Fruit fly (Drosophila melanogaster): ENCODE measurements around the gene Sidpn.

Gene Sidpn

DNA sequence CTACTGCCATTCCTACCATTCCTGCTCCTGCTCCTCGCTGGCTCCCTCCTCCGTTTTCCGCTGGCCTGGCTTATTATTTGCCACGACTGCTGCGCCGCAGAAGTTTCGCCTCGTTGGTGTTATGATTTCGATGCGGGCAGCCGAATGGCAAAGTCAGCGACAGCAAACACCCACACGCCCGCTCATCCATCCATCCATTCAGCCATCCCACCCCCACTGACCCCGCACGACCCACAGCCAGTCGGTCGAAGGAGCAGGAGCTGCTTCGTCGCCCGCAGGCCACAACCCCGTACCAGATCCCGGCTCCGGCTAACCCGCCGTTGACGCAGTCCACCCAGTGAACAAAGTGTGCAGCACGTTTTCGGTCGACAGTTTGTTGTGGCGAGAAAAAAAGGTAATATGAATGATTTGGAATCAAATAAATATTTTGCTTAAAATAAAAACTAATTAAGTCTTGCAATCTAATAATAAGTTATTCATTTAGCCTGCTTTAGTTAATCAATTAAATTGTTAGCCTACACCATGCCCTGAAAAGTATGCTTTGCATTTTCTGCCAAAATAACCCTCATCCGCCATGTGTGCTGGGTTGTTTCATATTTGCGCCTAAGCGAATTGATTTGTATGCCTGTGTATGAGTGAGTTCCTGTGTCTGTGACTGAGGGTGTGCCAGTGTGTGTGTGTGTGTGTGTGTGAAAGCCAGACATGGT lies 866 bp upstream of the Sidpn start (continued):
- TF ChIP-seq CG11902 (GFP tag; optimal IDR thresholded peaks at IDR 0.05) (peak; percentile 5), esn (GFP tag; optimal IDR thresholded peaks at IDR 0.05) (peak; percentile 48), CG7368 (GFP tag; optimal IDR thresholded peaks at IDR 0.05) (no peak), fd59A (GFP tag; optimal IDR thresholded peaks at IDR 0.05) (peak; percentile 66), CG3032 (tag; optimal IDR thresholded peaks at IDR 0.05) (peak; percentile 70), cyc (GFP tag; optimal IDR thresholded peaks at IDR 0.05) (peak; percentile 9), Met (GFP tag; optimal IDR thresholded peaks at IDR 0.05) (peak; percentile 45), CG34406 (GFP tag; optimal IDR thresholded peaks at IDR 0.05) (peak; percentile 47), CG6854 (GFP tag; optimal IDR thresholded peaks at IDR 0.05) (no peak)

DNA sequence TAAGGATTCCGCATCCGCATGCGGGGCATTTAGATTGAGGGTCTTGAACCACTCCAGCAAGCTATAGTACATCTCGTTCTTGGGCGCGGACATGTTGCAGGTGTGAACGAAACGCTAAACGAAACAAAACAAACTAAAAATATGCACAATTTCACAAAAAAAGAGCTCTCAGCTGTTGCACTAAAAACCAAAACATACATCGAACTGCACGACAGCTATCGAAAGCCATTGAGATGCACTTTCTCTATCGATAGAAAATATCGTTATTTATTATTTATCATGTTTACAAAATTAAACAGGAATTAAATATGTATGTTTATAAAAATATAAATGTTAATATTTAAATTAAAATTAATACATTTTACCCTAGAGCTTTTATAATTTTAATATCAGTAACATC lies 5.8 kb downstream of the Sidpn start, which contains the start of gene hook:
Gene hook (minus strand): TSS at position 211 of the 400 bp plus-strand sequence.
- TF ChIP-seq Sox14 (GFP tag; optimal IDR thresholded peaks at IDR 0.05) = no peak
- no peak for TF ChIP-seq CG31627 (GFP tag; optimal IDR thresholded peaks at IDR 0.05)
- no peak for TF ChIP-seq fd85E (GFP tag; optimal IDR thresholded peaks at IDR 0.05)
- no peak for TF ChIP-seq CG32006 (GFP tag; optimal IDR thresholded peaks at IDR 0.05)
- no peak for TF ChIP-seq Eip75B (GFP tag; optimal IDR thresholded peaks at IDR 0.05)
- TF ChIP-seq Hr4 (GFP tag; optimal IDR thresholded peaks at IDR 0.05) = no peak
- TF ChIP-seq CG8632 (GFP tag; optimal IDR thresholded peaks at IDR 0.05) = no peak
- TF ChIP-seq CG15336 (GFP tag; IDR thresholded peaks at IDR 0.05) = no peak
- TF ChIP-seq CG7368 (GFP tag; optimal IDR thresholded peaks at IDR 0.05) = no peak
- TF ChIP-seq pdm3 (GFP tag; optimal IDR thresholded peaks at IDR 0.05) = no peak
- TF ChIP-seq ss (GFP tag; optimal IDR thresholded peaks at IDR 0.05) = no peak
- TF ChIP-seq CG8119 (GFP tag; IDR thresholded peaks at IDR 0.05) = no peak
- TF ChIP-seq esn (GFP tag; optimal IDR thresholded peaks at IDR 0.05) = no peak
- TF ChIP-seq Eip93F (GFP tag; optimal IDR thresholded peaks at IDR 0.05) = no peak
- TF ChIP-seq Eip78C (GFP tag) = no peak
- no peak for TF ChIP-seq OdsH (GFP tag; optimal IDR thresholded peaks at IDR 0.05)
- no peak for TF ChIP-seq CG6792 (GFP tag; optimal IDR thresholded peaks at IDR 0.05)

DNA sequence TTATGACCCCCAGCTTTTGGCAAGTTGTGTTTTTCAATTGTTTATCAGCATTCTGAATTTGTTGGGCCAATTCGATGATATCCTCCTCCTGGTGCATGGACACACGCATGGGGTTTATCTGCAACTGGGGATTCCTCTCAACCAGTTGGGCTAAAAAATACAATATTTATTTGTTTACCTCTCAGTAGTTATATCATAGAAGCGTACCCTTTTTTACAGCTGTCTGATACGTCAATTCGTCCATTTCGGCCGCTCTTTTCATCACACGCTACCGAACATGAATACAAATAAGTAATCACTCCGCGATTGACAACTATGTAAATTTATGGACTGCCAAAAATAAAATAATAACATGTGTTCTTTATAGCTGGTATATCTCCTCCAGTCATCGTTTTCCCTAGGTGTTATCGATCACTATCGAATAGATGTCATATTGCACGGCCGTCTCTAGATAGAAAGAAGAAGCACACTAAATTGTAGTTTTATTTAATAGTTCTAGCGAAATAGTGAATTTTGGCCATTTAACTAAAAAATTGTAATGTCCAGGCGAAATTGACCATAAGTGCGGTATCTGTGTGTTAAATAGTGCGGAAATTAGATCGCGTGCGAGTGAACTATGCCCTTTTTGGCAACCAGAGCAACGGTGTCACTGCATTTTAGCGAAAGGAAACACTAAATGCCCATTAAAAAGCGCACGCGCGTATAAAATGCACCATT lies 6.9 kb downstream of the Sidpn start, which contains the start of the genes mib2 and CG31800:
Gene mib2 (plus strand): TSS at position 232 of the 717 bp plus-strand sequence.
Gene CG31800 (minus strand): TSS at position 364 of the 717 bp plus-strand sequence.
- TF ChIP-seq Ets21C (GFP tag; optimal IDR thresholded peaks at IDR 0.05) = no peak
- no peak for TF ChIP-seq CG31627 (GFP tag; optimal IDR thresholded peaks at IDR 0.05)
- TF ChIP-seq CG3919 (GFP tag; optimal IDR thresholded peaks at IDR 0.05) = no peak
- no peak for TF ChIP-seq lz (GFP tag; optimal IDR thresholded peaks at IDR 0.05)
- no peak for TF ChIP-seq CG10631 (GFP tag; optimal IDR thresholded peaks at IDR 0.05)
- no peak for TF ChIP-seq Ets96B (tag; optimal IDR thresholded peaks at IDR 0.05)
- no peak for TF ChIP-seq salr (GFP tag; optimal IDR thresholded peaks at IDR 0.05)
- TF ChIP-seq Sox102F (GFP tag; optimal IDR thresholded peaks at IDR 0.05) = no peak
- TF ChIP-seq CG15336 (GFP tag; IDR thresholded peaks at IDR 0.05) = no peak
- TF ChIP-seq Hr39 (GFP tag; optimal IDR thresholded peaks at IDR 0.05) = no peak
- no peak for TF ChIP-seq CG10669 (GFP tag; optimal IDR thresholded peaks at IDR 0.05)
- no peak for TF ChIP-seq CG11762 (GFP tag; optimal IDR thresholded peaks at IDR 0.05; ENCODE audit: insufficient read depth)
- peak; percentile 71 for TF ChIP-seq svp (GFP tag)
- peak; percentile 21 for TF ChIP-seq esn (GFP tag; optimal IDR thresholded peaks at IDR 0.05)
- TF ChIP-seq CG32006 (GFP tag; optimal IDR thresholded peaks at IDR 0.05) = no peak
- TF ChIP-seq Sox15 (GFP tag; optimal IDR thresholded peaks at IDR 0.05) = no peak
- TF ChIP-seq dsx (GFP tag; optimal IDR thresholded peaks at IDR 0.05; ENCODE audit: poor library complexity, severe bottlenecking) = peak; percentile 58
- TF ChIP-seq CG6276 (GFP tag; optimal IDR thresholded peaks at IDR 0.05) = no peak
- no peak for TF ChIP-seq CG6163 (GFP tag; IDR thresholded peaks at IDR 0.05)
- no peak for TF ChIP-seq Eip75B (GFP tag; optimal IDR thresholded peaks at IDR 0.05)
- TF ChIP-seq CG4318 (GFP tag; optimal IDR thresholded peaks at IDR 0.05) = no peak
- no peak for TF ChIP-seq Eip93F (GFP tag; optimal IDR thresholded peaks at IDR 0.05)
- TF ChIP-seq Sox14 (GFP tag; optimal IDR thresholded peaks at IDR 0.05) = no peak
- TF ChIP-seq ss (GFP tag; optimal IDR thresholded peaks at IDR 0.05) = no peak
- TF ChIP-seq OdsH (GFP tag; optimal IDR thresholded peaks at IDR 0.05) = no peak
- TF ChIP-seq Eip78C (GFP tag) = peak; percentile 52
- TF ChIP-seq cyc (GFP tag; optimal IDR thresholded peaks at IDR 0.05) = no peak
- TF ChIP-seq vri (GFP tag; optimal IDR thresholded peaks at IDR 0.05) = no peak
- no peak for TF ChIP-seq Blimp-1 (GFP tag; optimal IDR thresholded peaks at IDR 0.05)
- no peak for TF ChIP-seq fd59A (GFP tag; optimal IDR thresholded peaks at IDR 0.05)
- TF ChIP-seq CG8119 (GFP tag; IDR thresholded peaks at IDR 0.05) = no peak
- no peak for TF ChIP-seq spab (GFP tag; optimal IDR thresholded peaks at IDR 0.05)
- TF ChIP-seq CG1621 (tag; optimal IDR thresholded peaks at IDR 0.05) = no peak
- no peak for TF ChIP-seq CG8632 (GFP tag; optimal IDR thresholded peaks at IDR 0.05)

Measured in whole organism, prepupa.